Fruit fly (Drosophila melanogaster) whole organism, adult: ENCODE data around the gene CG34124.

ENCODE experiments used
- CG11617 ChIP-seq: fragments of 200-800 bp; sonication (Bioruptor generic); optimal IDR thresholded peaks from 2 replicates; lab custom pipeline; 2017; ENCODE audit warnings: mild to moderate bottlenecking, missing biosample characterization, missing genetic modification reagents, missing genetic modification characterization
- CG14711 ChIP-seq: fragments of 200-800 bp; sonication (Bioruptor generic); optimal IDR thresholded peaks from 2 replicates; lab custom pipeline; 2018; ENCODE audit warnings: missing biosample characterization, mild to moderate bottlenecking, missing genetic modification characterization, moderate library complexity
- CG1620 ChIP-seq: fragments of 200-800 bp; sonication (Bioruptor generic); optimal IDR thresholded peaks from 2 replicates; lab custom pipeline; 2016; ENCODE audit warnings: missing biosample characterization, missing genetic modification characterization
- CG7101 ChIP-seq: fragments of 200-800 bp; sonication (Bioruptor generic); optimal IDR thresholded peaks from 2 replicates; lab custom pipeline; 2018; ENCODE audit warnings: missing biosample characterization, mild to moderate bottlenecking, missing genetic modification characterization, moderate library complexity
- Crg-1 ChIP-seq: fragments of 200-800 bp; sonication (Bioruptor generic); optimal IDR thresholded peaks from 2 replicates; lab custom pipeline; 2016; ENCODE audit warnings: missing biosample characterization, missing genetic modification characterization
- Mnt ChIP-seq: fragments of 200-800 bp; sonication (Bioruptor generic); optimal IDR thresholded peaks from 2 replicates; lab custom pipeline; 2016; ENCODE audit warnings: missing biosample characterization, mild to moderate bottlenecking, missing genetic modification characterization
- cnc ChIP-seq, 2 experiments: fragments of >200 bp; optimal IDR thresholded peaks; 2 replicates each; lab custom pipeline; 2017
- kay ChIP-seq: fragments of 200-800 bp; sonication (Bioruptor generic); peaks from one replicate; lab custom pipeline; 2016; ENCODE audit warnings: missing biosample characterization, missing genetic modification characterization, borderline replicate concordance

- TF ChIP-seq Crg-1, result no peak
- no peak for TF ChIP-seq CG14711 (tag; lab: Kevin White, UChicago)
- no peak for TF ChIP-seq CG11617 (GFP tag; lab: Kevin White, UChicago)
- TF ChIP-seq CG1620 (GFP tag; lab: Kevin White, UChicago), result no peak
- no peak for TF ChIP-seq CG7101 (tag; lab: Kevin White, UChicago)
- no peak for TF ChIP-seq kay (GFP tag; lab: Kevin White, UChicago)
- TF ChIP-seq cnc (optimal IDR thresholded peaks at IDR 0.05; lab: Kevin White, UChicago), result no peak
- TF ChIP-seq Mnt (GFP tag; lab: Kevin White, UChicago), result no peak
Measured at dm6 chr2L:4950667-4951066, 7.5 kb upstream of the CG34124 start, which contains the start of gene Jon25Biii.
